Fruit fly (Drosophila melanogaster) whole organism, embryonic: ENCODE data around the gene CG12224.

Experiments used
- Atf3 ChIP-seq: fragments of 200-800 bp; sonication (Bioruptor generic); optimal IDR thresholded peaks from 3 replicates; lab custom pipeline; 2016; ENCODE audit warnings: missing biosample characterization, missing genetic modification characterization
- Awh ChIP-seq: fragments of 200-800 bp; sonication (Bioruptor generic); IDR thresholded peaks from 2 replicates; pipeline ENCODE4, ENCODE4 v1.3.6; 2022; ENCODE audit warnings: missing biosample characterization, missing genetic modification characterization
- CG10462 ChIP-seq: fragments of 200-800 bp; sonication (Bioruptor generic); optimal IDR thresholded peaks from 2 replicates; lab custom pipeline; 2016; ENCODE audit warnings: missing biosample characterization, missing genetic modification characterization
- CG11456 ChIP-seq: fragments of 200-800 bp; sonication (Bioruptor generic); IDR thresholded peaks from 3 replicates; pipeline ENCODE4 v1.3.6; 2022; ENCODE audit warnings: missing biosample characterization, missing genetic modification characterization
- CG12236 ChIP-seq: fragments of 200-800 bp; sonication (Bioruptor generic); optimal IDR thresholded peaks from 2 replicates; lab custom pipeline; 2016; ENCODE audit warnings: missing biosample characterization, missing genetic modification characterization
- CG13424 ChIP-seq: fragments of 200-800 bp; sonication (Bioruptor generic); optimal IDR thresholded peaks from 2 replicates; lab custom pipeline; 2019; ENCODE audit warnings: missing biosample characterization, mild to moderate bottlenecking, missing genetic modification characterization, moderate library complexity
- CG13775 ChIP-seq: fragments of 200-800 bp; sonication (Bioruptor generic); optimal IDR thresholded peaks from 3 replicates; lab custom pipeline; 2017; ENCODE audit warnings: missing biosample characterization, mild to moderate bottlenecking, missing genetic modification characterization
- CG15514 ChIP-seq: fragments of 200-800 bp; sonication (Bioruptor generic); optimal IDR thresholded peaks from 3 replicates; lab custom pipeline; 2017; ENCODE audit warnings: missing biosample characterization, missing genetic modification characterization, mild to moderate bottlenecking, moderate library complexity, missing genetic modification reagents
- CG15696 ChIP-seq: fragments of 200-800 bp; sonication (Bioruptor generic); optimal IDR thresholded peaks from 2 replicates; lab custom pipeline; 2019; ENCODE audit warnings: missing biosample characterization, mild to moderate bottlenecking, missing genetic modification characterization, moderate library complexity
- CG17912 ChIP-seq: fragments of 200-800 bp; sonication (Bioruptor generic); optimal IDR thresholded peaks from 2 replicates; lab custom pipeline; 2018; ENCODE audit warnings: missing biosample characterization, mild to moderate bottlenecking, missing genetic modification characterization
- CG4424 ChIP-seq: fragments of 200-800 bp; sonication (Bioruptor generic); optimal IDR thresholded peaks from 3 replicates; lab custom pipeline; 2016; ENCODE audit warnings: missing biosample characterization, missing genetic modification characterization
- CG4730 ChIP-seq: fragments of 200-800 bp; sonication (Bioruptor generic); IDR thresholded peaks from 2 replicates; pipeline ENCODE4 v1.3.6; 2022; ENCODE audit warnings: missing biosample characterization, missing genetic modification characterization
- CG5953 ChIP-seq: fragments of 200-800 bp; sonication (Bioruptor generic); IDR thresholded peaks from 2 replicates; pipeline ENCODE4 v1.3.6; 2022; ENCODE audit warnings: missing biosample characterization, missing genetic modification characterization
- CG6683 ChIP-seq: fragments of 200-800 bp; sonication (Bioruptor generic); optimal IDR thresholded peaks from 2 replicates; lab custom pipeline; 2017; ENCODE audit warnings: missing biosample characterization, mild to moderate bottlenecking, missing genetic modification characterization, missing genetic modification reagents
- CG7271 ChIP-seq: fragments of 200-800 bp; sonication (Bioruptor generic); optimal IDR thresholded peaks from 2 replicates; lab custom pipeline; 2018; ENCODE audit warnings: missing biosample characterization, mild to moderate bottlenecking, missing genetic modification characterization, moderate library complexity
- CG7786 ChIP-seq: fragments of 200-800 bp; sonication (Bioruptor generic); optimal IDR thresholded peaks from 2 replicates; lab custom pipeline; 2016; ENCODE audit warnings: missing biosample characterization, missing genetic modification characterization
- CG8388 ChIP-seq: fragments of 200-800 bp; sonication (Bioruptor generic); optimal IDR thresholded peaks from 2 replicates; lab custom pipeline; 2019; ENCODE audit warnings: missing biosample characterization, mild to moderate bottlenecking, missing genetic modification characterization, moderate library complexity
- CG9215 ChIP-seq: fragments of 200-800 bp; sonication (Bioruptor generic); IDR thresholded peaks from 2 replicates; pipeline ENCODE4 v1.3.6; 2022; ENCODE audit warnings: missing biosample characterization, missing genetic modification characterization
- Chrac-16 ChIP-seq: fragments of 200-800 bp; sonication (Bioruptor generic); optimal IDR thresholded peaks from 3 replicates; lab custom pipeline; 2016; ENCODE audit warnings: missing biosample characterization, missing genetic modification characterization
- CrebB ChIP-seq: fragments of 200-800 bp; sonication (Bioruptor generic); optimal IDR thresholded peaks from 3 replicates; lab custom pipeline; 2018; ENCODE audit warnings: missing biosample characterization, mild to moderate bottlenecking, missing genetic modification characterization
- ERR ChIP-seq: fragments of 200-800 bp; sonication (Bioruptor generic); optimal IDR thresholded peaks from 2 replicates; lab custom pipeline; 2016; ENCODE audit warnings: missing biosample characterization, missing genetic modification characterization
- Gsc ChIP-seq: fragments of 200-800 bp; sonication (Bioruptor generic); IDR thresholded peaks from 2 replicates; pipeline ENCODE4 v1.3.6; 2022; ENCODE audit warnings: missing biosample characterization, missing genetic modification characterization
- HLH54F ChIP-seq: fragments of 200-800 bp; sonication (Bioruptor generic); optimal IDR thresholded peaks from 3 replicates; lab custom pipeline; 2016; ENCODE audit warnings: missing biosample characterization, missing genetic modification characterization
- Hmr ChIP-seq: fragments of 200-800 bp; sonication (Bioruptor generic); optimal IDR thresholded peaks from 3 replicates; lab custom pipeline; 2017; ENCODE audit warnings: mild to moderate bottlenecking, missing biosample characterization, missing genetic modification reagents, missing genetic modification characterization
- Hmx ChIP-seq: fragments of 200-800 bp; sonication (Bioruptor generic); optimal IDR thresholded peaks from 2 replicates; lab custom pipeline; 2016; ENCODE audit warnings: missing biosample characterization, missing genetic modification characterization
- Lhr ChIP-seq: fragments of 200-800 bp; sonication (Bioruptor generic); optimal IDR thresholded peaks from 3 replicates; lab custom pipeline; 2017; ENCODE audit warnings: mild to moderate bottlenecking, missing biosample characterization, missing genetic modification reagents, missing genetic modification characterization
- Meics ChIP-seq: fragments of 200-800 bp; sonication (Bioruptor generic); optimal IDR thresholded peaks from 2 replicates; lab custom pipeline; 2017; ENCODE audit warnings: missing biosample characterization, mild to moderate bottlenecking, missing genetic modification characterization
- Nf-YC ChIP-seq: fragments of 200-800 bp; optimal IDR thresholded peaks from 3 replicates; lab custom pipeline; 2019; ENCODE audit warnings: missing biosample characterization, mild to moderate bottlenecking, missing genetic modification characterization, moderate library complexity
- Pdp1 ChIP-seq, 2 experiments: fragments of 200-800 bp; sonication (Bioruptor generic); optimal IDR thresholded peaks; 3 replicates each; lab custom pipeline; 2016; ENCODE audit warnings: missing biosample characterization in 2 of 2, missing genetic modification characterization in 2 of 2, mild to moderate bottlenecking in 1 of 2, moderate library complexity in 1 of 2
- Side ChIP-seq: fragments of 200-800 bp; sonication (Bioruptor generic); optimal IDR thresholded peaks from 2 replicates; lab custom pipeline; 2016; ENCODE audit warnings: missing biosample characterization, missing genetic modification characterization
- Sox100B ChIP-seq: fragments of 200-800 bp; sonication (Bioruptor generic); optimal IDR thresholded peaks from 3 replicates; lab custom pipeline; 2018; ENCODE audit warnings: missing biosample characterization, mild to moderate bottlenecking, missing genetic modification characterization
- Sry-δ ChIP-seq: fragments of 200-800 bp; sonication (Bioruptor generic); optimal IDR thresholded peaks from 2 replicates; lab custom pipeline; 2016; ENCODE audit warnings: missing biosample characterization, missing genetic modification characterization
- TFAM ChIP-seq: fragments of 200-800 bp; sonication (Bioruptor generic); optimal IDR thresholded peaks from 2 replicates; lab custom pipeline; 2017; ENCODE audit warnings: missing biosample characterization, missing genetic modification characterization, inconsistent platforms
- Xrp1 ChIP-seq: fragments of 200-800 bp; sonication (Bioruptor generic); IDR thresholded peaks from 2 replicates; pipeline ENCODE4 v1.3.6; 2022; ENCODE audit warnings: missing biosample characterization, missing genetic modification characterization
- abd-A ChIP-seq: fragments of 200-800 bp; sonication (Bioruptor generic); optimal IDR thresholded peaks from 3 replicates; lab custom pipeline; 2019; ENCODE audit warnings: missing biosample characterization, mild to moderate bottlenecking, missing genetic modification characterization, moderate library complexity
- ara ChIP-seq: fragments of 200-800 bp; sonication (Bioruptor generic); IDR thresholded peaks from 2 replicates; pipeline ENCODE4 v1.3.6; 2022; ENCODE audit warnings: missing biosample characterization, missing genetic modification characterization
- ase ChIP-seq: fragments of 200-800 bp; sonication (Bioruptor generic); IDR thresholded peaks from 3 replicates; pipeline ENCODE4 v1.3.6; 2022; ENCODE audit warnings: missing biosample characterization, missing genetic modification characterization
- bowl ChIP-seq: fragments of 200-800 bp; sonication (Bioruptor generic); IDR thresholded peaks from 2 replicates; pipeline ENCODE4 v1.3.6; 2022; ENCODE audit warnings: missing biosample characterization, missing genetic modification characterization
- cwo ChIP-seq: fragments of 200-800 bp; sonication (Bioruptor generic); optimal IDR thresholded peaks from 3 replicates; lab custom pipeline; 2017; ENCODE audit warnings: missing biosample characterization, missing genetic modification characterization, mild to moderate bottlenecking, moderate library complexity, missing genetic modification reagents
- disco-r ChIP-seq: fragments of 200-800 bp; sonication (Bioruptor generic); optimal IDR thresholded peaks from 2 replicates; lab custom pipeline; 2016; ENCODE audit warnings: missing biosample characterization, missing genetic modification characterization
- dm ChIP-seq: fragments of 200-800 bp; sonication (Bioruptor generic); optimal IDR thresholded peaks from 3 replicates; lab custom pipeline; 2016; ENCODE audit warnings: missing biosample characterization, missing genetic modification characterization
- dmrt11E ChIP-seq: fragments of 200-800 bp; sonication (Bioruptor generic); optimal IDR thresholded peaks from 3 replicates; lab custom pipeline; 2018; ENCODE audit warnings: missing biosample characterization, mild to moderate bottlenecking, missing genetic modification characterization, moderate library complexity
- fu2 ChIP-seq: fragments of 200-800 bp; sonication (Bioruptor generic); optimal IDR thresholded peaks from 2 replicates; lab custom pipeline; 2016; ENCODE audit warnings: missing biosample characterization, missing genetic modification characterization
- kay ChIP-seq: fragments of 200-800 bp; sonication (Bioruptor generic); optimal IDR thresholded peaks from 2 replicates; lab custom pipeline; 2016; ENCODE audit warnings: missing biosample characterization, missing genetic modification characterization
- mirr ChIP-seq: fragments of 200-800 bp; sonication (Bioruptor generic); optimal IDR thresholded peaks from 3 replicates; lab custom pipeline; 2018; ENCODE audit warnings: missing biosample characterization, mild to moderate bottlenecking, missing genetic modification characterization
- nerfin-2 ChIP-seq: fragments of 200-800 bp; sonication (Bioruptor generic); IDR thresholded peaks from 2 replicates; pipeline ENCODE4 v1.3.6; 2022; ENCODE audit warnings: missing biosample characterization, missing genetic modification characterization; ENCODE audit not compliant: partially characterized antibody
- nmo ChIP-seq: fragments of 200-800 bp; sonication (Bioruptor generic); optimal IDR thresholded peaks from 2 replicates; lab custom pipeline; 2018; ENCODE audit warnings: missing biosample characterization, mild to moderate bottlenecking, missing genetic modification characterization, moderate library complexity
- onecut ChIP-seq: fragments of 200-800 bp; sonication (Bioruptor generic); IDR thresholded peaks from 2 replicates; pipeline ENCODE4 v1.3.6; 2022; ENCODE audit warnings: missing biosample characterization, missing genetic modification characterization
- prd ChIP-seq, 3 experiments: fragments of >200 bp in 2 of 3; fragments of 200-800 bp in 1 of 3; sonication (Bioruptor generic) in 1 of 3; optimal IDR thresholded peaks in 2 of 3; IDR thresholded peaks in 1 of 3; 2 replicates in 2 of 3; 3 replicates in 1 of 3; pipeline versions ENCODE4 v1.3.6 to Lab custom; 2017 to 2022; ENCODE audit warnings: missing biosample characterization in 1 of 3, missing genetic modification characterization in 1 of 3
- salm ChIP-seq: fragments of 200-800 bp; sonication (Bioruptor generic); optimal IDR thresholded peaks from 2 replicates; lab custom pipeline; 2018; ENCODE audit warnings: missing biosample characterization, mild to moderate bottlenecking, missing genetic modification characterization

CG12224 gene

dm6 chr3R:12016828-12017280, 35.0 kb upstream of the CG12224 start, which contains the start of the genes DCAF12 and Spt3 (continued):
- TF ChIP-seq Lhr (GFP tag; lab: Kevin White, UChicago) = peak; percentile 3
- TF ChIP-seq dmrt11E (tag; lab: Kevin White, UChicago) = peak; percentile 67
- TF ChIP-seq CG7271 = no peak
- no peak for TF ChIP-seq cwo
- TF ChIP-seq CG13424 (tag; lab: Kevin White, UChicago) = peak; percentile 72
- no peak for TF ChIP-seq Awh (GFP tag; lab: Robert Waterston, UW)
- no peak for TF ChIP-seq fu2 (GFP tag; lab: Kevin White, UChicago)
- peak; percentile 99 for TF ChIP-seq CG15514 (GFP tag; lab: Kevin White, UChicago)
- TF ChIP-seq Pdp1 (GFP tag; optimal IDR thresholded peaks at IDR 0.05; lab: Kevin White, UChicago) = no peak
- TF ChIP-seq CG12236 (GFP tag; lab: Kevin White, UChicago) = no peak
- TF ChIP-seq CG17912 (GFP tag; lab: Kevin White, UChicago) = no peak
- TF ChIP-seq CG13775 (GFP tag; lab: Kevin White, UChicago) = peak; percentile 66
- TF ChIP-seq CG10462 (GFP tag; lab: Kevin White, UChicago) = no peak
- TF ChIP-seq salm (tag; lab: Kevin White, UChicago) = peak; percentile 10
- TF ChIP-seq ase = no peak
- no peak for TF ChIP-seq abd-A (tag; lab: Kevin White, UChicago)
- no peak for TF ChIP-seq Atf3 (GFP tag; lab: Kevin White, UChicago)
- no peak for TF ChIP-seq Nf-YC (tag; lab: Kevin White, UChicago)
- no peak for TF ChIP-seq Sox100B (GFP tag; lab: Kevin White, UChicago)
- TF ChIP-seq ERR = peak; percentile 66
- no peak for TF ChIP-seq Meics (GFP tag; lab: Kevin White, UChicago)
- no peak for TF ChIP-seq TFAM (GFP tag; lab: Kevin White, UChicago)
- TF ChIP-seq disco-r = no peak
- TF ChIP-seq mirr (GFP tag; lab: Kevin White, UChicago) = no peak
- peak; percentile 81 for TF ChIP-seq nmo (GFP tag; lab: Kevin White, UChicago)
- no peak for TF ChIP-seq CrebB (tag; lab: Kevin White, UChicago)
- no peak for TF ChIP-seq Gsc
- peak; percentile 44 for TF ChIP-seq Side (GFP tag; lab: Kevin White, UChicago)
- no peak for TF ChIP-seq CG6683 (GFP tag; lab: Kevin White, UChicago)
- TF ChIP-seq CG5953 = no peak
- TF ChIP-seq Sry-δ = peak; percentile 75
- peak; percentile 58 for TF ChIP-seq kay (GFP tag; lab: Kevin White, UChicago)
- TF ChIP-seq HLH54F = no peak
- peak; percentile 38 for TF ChIP-seq CG8388 (GFP tag; lab: Kevin White, UChicago)
- TF ChIP-seq bowl (GFP tag; lab: Robert Waterston, UW) = no peak
- TF ChIP-seq nerfin-2 (GFP tag; lab: Robert Waterston, UW) = peak; percentile 70
- peak; percentile 35 for TF ChIP-seq Chrac-16 (GFP tag; lab: Kevin White, UChicago)
- no peak for TF ChIP-seq prd (optimal IDR thresholded peaks at IDR 0.05; lab: Kevin White, UChicago)
- peak; percentile 69; the same call in 2 of the 3 replicates for TF ChIP-seq prd (GFP tag; IDR thresholded peaks at IDR 0.05; lab: Robert Waterston, UW)
- peak; percentile 69 for TF ChIP-seq CG9215 (GFP tag; lab: Robert Waterston, UW)

DNA sequence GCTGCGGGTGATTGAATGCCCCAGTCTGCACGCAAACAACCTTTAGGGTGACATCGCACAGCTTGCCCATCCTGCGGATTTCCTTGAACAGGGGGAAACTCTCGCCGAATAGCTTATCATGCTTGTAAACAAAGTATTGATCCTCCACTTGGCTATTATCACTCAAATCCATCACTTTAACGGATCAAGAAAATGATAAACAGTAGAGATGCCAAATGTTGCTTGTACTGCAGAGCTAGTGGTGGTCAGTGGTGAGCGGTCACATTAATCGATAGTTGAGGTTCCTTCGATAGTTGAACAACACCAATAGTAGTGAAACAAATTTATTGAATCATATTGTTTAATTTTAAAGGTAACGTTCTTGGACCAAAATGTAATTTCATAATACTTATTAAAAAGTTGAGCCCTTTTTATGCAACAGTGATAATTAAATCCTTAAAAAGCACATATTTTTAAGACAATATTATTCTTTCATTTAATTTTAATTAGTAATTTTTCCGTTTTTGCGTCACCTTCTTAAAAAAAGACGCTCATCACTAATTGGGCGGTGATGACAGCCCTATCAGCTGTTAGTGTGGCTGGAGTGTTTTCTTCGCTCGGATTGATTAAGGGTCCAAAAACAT, 28.5 kb upstream of the CG12224 start, which contains the start of the genes KLHL18 and GCC185:
TSS of gene KLHL18 (minus strand) at position 233 of the 623 bp plus-strand sequence.
TSS of gene GCC185 (plus strand) at position 571 of the 623 bp plus-strand sequence.
- TF ChIP-seq Hmr (GFP tag; lab: Kevin White, UChicago) = peak; percentile 62
- peak; percentile 84 for TF ChIP-seq CG15696 (tag; lab: Kevin White, UChicago)
- peak; percentile 20 for TF ChIP-seq dm (GFP tag; lab: Kevin White, UChicago)
- TF ChIP-seq onecut (GFP tag; lab: Robert Waterston, UW) = no peak
- TF ChIP-seq CG11456 (GFP tag; lab: Robert Waterston, UW) = 0 out of 3 replicates have a peak, but pooled peaks have one; percentile 66
- peak; percentile 74 for TF ChIP-seq Xrp1 (GFP tag; lab: Robert Waterston, UW)
- TF ChIP-seq Pdp1 (GFP tag; optimal IDR thresholded peaks at IDR 0.05; lab: Kevin White, UChicago) = peak in 1 of 2 experiments; percentile 77
- TF ChIP-seq CG4730 (GFP tag; lab: Robert Waterston, UW) = peak; percentile 56; the same call in 1 of the 2 replicates
- peak; percentile 78 for TF ChIP-seq CG4424 (GFP tag; lab: Kevin White, UChicago)
- TF ChIP-seq CG7786 (GFP tag; lab: Kevin White, UChicago) = peak; percentile 44
- TF ChIP-seq ara = peak; percentile 52; the same call in 1 of the 2 replicates
- peak; percentile 75 for TF ChIP-seq Hmx (GFP tag; lab: Kevin White, UChicago)
